Fruit fly (Drosophila melanogaster) whole organism, embryonic: ENCODE data around the gene GAPsec.

Experiments used
- ATbp ChIP-seq: fragments of 200-800 bp; sonication (Bioruptor generic); optimal IDR thresholded peaks from 2 replicates; lab custom pipeline; 2017; ENCODE audit warnings: missing biosample characterization, mild to moderate bottlenecking, missing genetic modification characterization, missing genetic modification reagents
- CG10209 ChIP-seq: fragments of 200-800 bp; sonication (Bioruptor generic); optimal IDR thresholded peaks from 3 replicates; lab custom pipeline; 2017; ENCODE audit warnings: missing biosample characterization, mild to moderate bottlenecking, missing genetic modification characterization, missing genetic modification reagents
- CG11723 ChIP-seq: fragments of 200-800 bp; sonication (Bioruptor generic); optimal IDR thresholded peaks from 2 replicates; lab custom pipeline; 2017; ENCODE audit warnings: missing biosample characterization, mild to moderate bottlenecking, missing genetic modification characterization
- CG16815 ChIP-seq: fragments of 200-800 bp; sonication (Bioruptor generic); optimal IDR thresholded peaks from 3 replicates; lab custom pipeline; 2017; ENCODE audit warnings: missing biosample characterization, mild to moderate bottlenecking, missing genetic modification characterization
- CG17361 ChIP-seq: fragments of 200-800 bp; sonication (Bioruptor generic); IDR thresholded peaks from 3 replicates; pipeline ENCODE4 v1.3.6; 2022; ENCODE audit warnings: missing biosample characterization, missing genetic modification characterization
- CG17385 ChIP-seq: fragments of 200-800 bp; sonication (Bioruptor generic); optimal IDR thresholded peaks from 3 replicates; lab custom pipeline; 2018; ENCODE audit warnings: missing biosample characterization, mild to moderate bottlenecking, missing genetic modification characterization
- CG1792 ChIP-seq: fragments of 200-800 bp; sonication (Bioruptor generic); optimal IDR thresholded peaks from 2 replicates; lab custom pipeline; 2016; ENCODE audit warnings: missing biosample characterization, missing genetic modification characterization
- CG18262 ChIP-seq: fragments of 200-800 bp; optimal IDR thresholded peaks from 3 replicates; lab custom pipeline; 2019; ENCODE audit warnings: missing biosample characterization, mild to moderate bottlenecking, missing genetic modification characterization, moderate library complexity
- CG2116 ChIP-seq: fragments of 200-800 bp; sonication (Bioruptor generic); optimal IDR thresholded peaks from 3 replicates; lab custom pipeline; 2018; ENCODE audit warnings: missing biosample characterization, mild to moderate bottlenecking, missing genetic modification characterization
- CG3726 ChIP-seq: fragments of 200-800 bp; sonication (Bioruptor generic); IDR thresholded peaks from 3 replicates; pipeline ENCODE4, ENCODE4 v1.3.6; 2022; ENCODE audit warnings: missing biosample characterization, missing genetic modification characterization
- CG43689 ChIP-seq: fragments of 200-800 bp; sonication (Bioruptor generic); IDR thresholded peaks from 2 replicates; pipeline ENCODE4 v1.3.6; 2022; ENCODE audit warnings: missing biosample characterization, missing genetic modification characterization
- CG4424 ChIP-seq: fragments of 200-800 bp; sonication (Bioruptor generic); optimal IDR thresholded peaks from 3 replicates; lab custom pipeline; 2016; ENCODE audit warnings: missing biosample characterization, missing genetic modification characterization
- CG4617 ChIP-seq: fragments of 200-800 bp; sonication (Bioruptor generic); optimal IDR thresholded peaks from 3 replicates; lab custom pipeline; 2016; ENCODE audit warnings: missing biosample characterization, missing genetic modification characterization, borderline replicate concordance
- CG4820 ChIP-seq: fragments of 200-800 bp; sonication (Bioruptor generic); optimal IDR thresholded peaks from 3 replicates; lab custom pipeline; 2016; ENCODE audit warnings: missing biosample characterization, missing genetic modification characterization
- CG6765 ChIP-seq: fragments of 200-800 bp; sonication (Bioruptor generic); optimal IDR thresholded peaks from 3 replicates; lab custom pipeline; 2017; ENCODE audit warnings: missing biosample characterization, mild to moderate bottlenecking, missing genetic modification characterization
- CG6813 ChIP-seq: fragments of 200-800 bp; sonication (Bioruptor generic); optimal IDR thresholded peaks from 2 replicates; lab custom pipeline; 2017; ENCODE audit warnings: missing biosample characterization, missing genetic modification characterization, mild to moderate bottlenecking, moderate library complexity, missing genetic modification reagents
- CG8089 ChIP-seq: fragments of 200-800 bp; sonication (Bioruptor generic); optimal IDR thresholded peaks from 3 replicates; lab custom pipeline; 2016; ENCODE audit warnings: missing biosample characterization, missing genetic modification characterization
- CG8924 ChIP-seq: fragments of 200-800 bp; optimal IDR thresholded peaks from 3 replicates; lab custom pipeline; 2019; ENCODE audit warnings: missing biosample characterization, mild to moderate bottlenecking, missing genetic modification characterization, moderate library complexity
- CG9727 ChIP-seq: fragments of 200-800 bp; sonication (Bioruptor generic); optimal IDR thresholded peaks from 3 replicates; lab custom pipeline; 2017; ENCODE audit warnings: missing biosample characterization, mild to moderate bottlenecking, missing genetic modification characterization
- D ChIP-seq, 2 experiments: fragments of 200-800 bp in 1 of 2; fragments of >200 bp in 1 of 2; sonication (Bioruptor generic) in 1 of 2; optimal IDR thresholded peaks; 2 replicates in 1 of 2; 3 replicates in 1 of 2; lab custom pipeline; 2017; ENCODE audit warnings: mild to moderate bottlenecking in 1 of 2, missing biosample characterization in 1 of 2, missing genetic modification characterization in 1 of 2, missing genetic modification reagents in 1 of 2
- D19A ChIP-seq: fragments of 200-800 bp; optimal IDR thresholded peaks from 3 replicates; lab custom pipeline; 2019; ENCODE audit warnings: missing biosample characterization, mild to moderate bottlenecking, missing genetic modification characterization, moderate library complexity
- D19B ChIP-seq: fragments of 200-800 bp; sonication (Bioruptor generic); optimal IDR thresholded peaks from 2 replicates; lab custom pipeline; 2017; ENCODE audit warnings: missing biosample characterization, mild to moderate bottlenecking, missing genetic modification characterization
- Deaf1 ChIP-seq: fragments of 200-800 bp; optimal IDR thresholded peaks from 3 replicates; lab custom pipeline; 2019; ENCODE audit warnings: missing biosample characterization, mild to moderate bottlenecking, missing genetic modification characterization, moderate library complexity
- Gsc ChIP-seq: fragments of 200-800 bp; sonication (Bioruptor generic); IDR thresholded peaks from 2 replicates; pipeline ENCODE4 v1.3.6; 2022; ENCODE audit warnings: missing biosample characterization, missing genetic modification characterization
- HHEX ChIP-seq: fragments of 200-800 bp; sonication (Bioruptor generic); optimal IDR thresholded peaks from 3 replicates; lab custom pipeline; 2017; ENCODE audit warnings: missing biosample characterization, mild to moderate bottlenecking, missing genetic modification characterization, missing genetic modification reagents
- HmgD ChIP-seq: fragments of 200-800 bp; sonication (Bioruptor generic); optimal IDR thresholded peaks from 3 replicates; lab custom pipeline; 2016; ENCODE audit warnings: missing biosample characterization, missing genetic modification characterization
- HmgZ ChIP-seq: fragments of 200-800 bp; sonication (Bioruptor generic); optimal IDR thresholded peaks from 2 replicates; lab custom pipeline; 2018; ENCODE audit warnings: missing biosample characterization, mild to moderate bottlenecking, missing genetic modification characterization
- MTF-1 ChIP-seq: fragments of 200-800 bp; sonication (Bioruptor generic); optimal IDR thresholded peaks from 2 replicates; lab custom pipeline; 2018; ENCODE audit warnings: missing biosample characterization, mild to moderate bottlenecking, missing genetic modification characterization, borderline replicate concordance
- Mes4 ChIP-seq: fragments of 200-800 bp; sonication (Bioruptor generic); optimal IDR thresholded peaks from 2 replicates; lab custom pipeline; 2016; ENCODE audit warnings: missing biosample characterization, missing genetic modification characterization
- Oli ChIP-seq: fragments of 200-800 bp; sonication (Bioruptor generic); optimal IDR thresholded peaks from 2 replicates; lab custom pipeline; 2018; ENCODE audit warnings: missing biosample characterization, mild to moderate bottlenecking, missing genetic modification characterization, moderate library complexity
- Ptx1 ChIP-seq: fragments of 200-800 bp; sonication (Bioruptor generic); IDR thresholded peaks from 2 replicates; pipeline ENCODE4 v1.3.6; 2022; ENCODE audit warnings: missing biosample characterization, missing genetic modification characterization
- Ravus ChIP-seq: fragments of 200-800 bp; sonication (Bioruptor generic); IDR thresholded peaks from 2 replicates; pipeline ENCODE4 v1.3.6; 2022; ENCODE audit warnings: missing biosample characterization, missing genetic modification characterization
- Sry-β ChIP-seq: fragments of 200-800 bp; sonication (Bioruptor generic); optimal IDR thresholded peaks from 2 replicates; lab custom pipeline; 2018; ENCODE audit warnings: missing biosample characterization, mild to moderate bottlenecking, missing genetic modification characterization, moderate library complexity
- Trl ChIP-seq, 3 experiments: fragments of >200 bp in 2 of 3; fragments of 200-800 bp in 1 of 3; sonication (Bioruptor generic) in 1 of 3; optimal IDR thresholded peaks; 2 replicates in 1 of 3; 3 replicates in 2 of 3; lab custom pipeline; 2016 to 2017; ENCODE audit warnings: missing biosample characterization in 1 of 3, missing genetic modification characterization in 1 of 3
- ab ChIP-seq: fragments of 200-800 bp; sonication (Bioruptor generic); optimal IDR thresholded peaks from 2 replicates; lab custom pipeline; 2016; ENCODE audit warnings: missing biosample characterization, missing genetic modification characterization
- bcd ChIP-seq: fragments of 200-800 bp; sonication (Bioruptor generic); optimal IDR thresholded peaks from 2 replicates; lab custom pipeline; 2017; ENCODE audit warnings: missing biosample characterization, mild to moderate bottlenecking, missing genetic modification characterization
- chm ChIP-seq: fragments of 200-800 bp; sonication (Bioruptor generic); IDR thresholded peaks from 2 replicates; pipeline ENCODE4 v1.3.6; 2022; ENCODE audit warnings: missing biosample characterization, missing genetic modification characterization
- corto ChIP-seq: fragments of 200-800 bp; sonication (Bioruptor generic); optimal IDR thresholded peaks from 2 replicates; lab custom pipeline; 2016; ENCODE audit warnings: missing biosample characterization, mild to moderate bottlenecking, missing genetic modification characterization, moderate library complexity
- fd96Cb ChIP-seq: fragments of 200-800 bp; sonication (Bioruptor generic); optimal IDR thresholded peaks from 2 replicates; lab custom pipeline; 2018; ENCODE audit warnings: missing biosample characterization, mild to moderate bottlenecking, missing genetic modification characterization, moderate library complexity
- gcm2 ChIP-seq: fragments of 200-800 bp; sonication (Bioruptor generic); optimal IDR thresholded peaks from 2 replicates; lab custom pipeline; 2016; ENCODE audit warnings: missing biosample characterization, missing genetic modification characterization
- lbe ChIP-seq: fragments of 200-800 bp; sonication (Bioruptor generic); optimal IDR thresholded peaks from 2 replicates; lab custom pipeline; 2016; ENCODE audit warnings: missing biosample characterization, mild to moderate bottlenecking, missing genetic modification characterization
- lilli ChIP-seq: fragments of 200-800 bp; sonication (Bioruptor generic); optimal IDR thresholded peaks from 3 replicates; lab custom pipeline; 2016; ENCODE audit warnings: missing biosample characterization, missing genetic modification characterization
- lola ChIP-seq, 3 experiments: fragments of >200 bp in 2 of 3; fragments of 200-800 bp in 1 of 3; sonication (Bioruptor generic) in 1 of 3; optimal IDR thresholded peaks; 2 replicates each; lab custom pipeline; 2017 to 2019; ENCODE audit warnings: missing biosample characterization in 3 of 3, missing genetic modification characterization in 3 of 3, mild to moderate bottlenecking in 1 of 3, moderate library complexity in 1 of 3
- phol ChIP-seq: fragments of 200-800 bp; sonication (Bioruptor generic); optimal IDR thresholded peaks from 3 replicates; lab custom pipeline; 2018; ENCODE audit warnings: missing biosample characterization, mild to moderate bottlenecking, missing genetic modification characterization, moderate library complexity
- prd ChIP-seq, 3 experiments: fragments of >200 bp in 2 of 3; fragments of 200-800 bp in 1 of 3; sonication (Bioruptor generic) in 1 of 3; optimal IDR thresholded peaks in 2 of 3; IDR thresholded peaks in 1 of 3; 2 replicates in 2 of 3; 3 replicates in 1 of 3; pipeline versions ENCODE4 v1.3.6 to Lab custom; 2017 to 2022; ENCODE audit warnings: missing biosample characterization in 1 of 3, missing genetic modification characterization in 1 of 3
- run ChIP-seq: fragments of 200-800 bp; sonication (Bioruptor generic); optimal IDR thresholded peaks from 3 replicates; lab custom pipeline; 2018; ENCODE audit warnings: missing biosample characterization, mild to moderate bottlenecking, missing genetic modification characterization
- sob ChIP-seq: fragments of 200-800 bp; sonication (Bioruptor generic); IDR thresholded peaks from 2 replicates; pipeline ENCODE4 v1.3.6; 2022; ENCODE audit warnings: missing biosample characterization, missing genetic modification characterization

The GAPsec gene

DNA sequence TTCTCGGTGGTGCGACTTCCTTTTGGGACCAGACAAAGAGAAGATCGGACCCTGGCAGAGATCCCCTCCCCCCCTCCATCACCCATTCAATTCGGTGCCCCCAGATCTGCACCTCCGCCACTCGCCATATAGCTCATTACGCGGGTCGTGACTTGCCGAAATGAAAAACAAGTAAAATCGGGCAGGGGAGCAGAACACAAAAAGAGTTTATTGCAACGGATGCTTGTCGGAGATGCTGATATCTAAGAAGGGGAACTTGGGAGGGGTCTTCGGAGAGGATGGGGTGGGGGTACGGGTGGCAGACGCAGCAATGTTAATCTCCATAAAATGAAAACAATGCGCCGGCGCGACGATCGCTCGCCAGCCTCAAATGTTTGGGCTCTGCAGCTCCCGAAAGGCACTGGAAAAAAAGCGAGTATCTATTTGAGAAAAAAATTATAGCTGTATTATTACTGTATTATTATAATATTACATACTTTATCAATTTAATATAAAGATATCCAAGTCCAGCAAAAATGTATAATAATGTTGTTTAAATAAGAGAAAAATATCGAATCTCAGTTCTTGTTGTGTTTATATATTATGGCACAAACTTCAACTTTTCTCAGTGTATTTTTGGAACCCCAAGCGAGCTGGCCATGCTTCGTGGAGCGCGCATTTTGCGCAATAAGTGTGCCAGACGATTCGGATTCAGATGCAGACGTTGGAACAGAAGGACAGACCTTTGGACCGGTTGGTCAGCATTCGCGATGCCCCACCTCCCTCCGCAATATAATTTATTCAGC is 44.3 kb upstream of the GAPsec start (continued):
- no peak for TF ChIP-seq Sry-β (GFP tag; lab: Kevin White, UChicago)
- TF ChIP-seq lbe (GFP tag; lab: Kevin White, UChicago): peak; percentile 87
- TF ChIP-seq CG10209 (GFP tag; lab: Kevin White, UChicago): peak; percentile 13
- peak; percentile 74 for TF ChIP-seq CG18262 (tag; lab: Kevin White, UChicago)
- peak; percentile 1 for TF ChIP-seq CG17385 (GFP tag; lab: Kevin White, UChicago)
- TF ChIP-seq D19A (tag; lab: Kevin White, UChicago): peak; percentile 45
- TF ChIP-seq CG6765 (GFP tag; lab: Kevin White, UChicago): no peak
- TF ChIP-seq CG8924 (tag; lab: Kevin White, UChicago): peak; percentile 28
- TF ChIP-seq CG16815: peak; percentile 15
- TF ChIP-seq Gsc: no peak
- no peak for TF ChIP-seq MTF-1
- no peak for TF ChIP-seq CG4617 (GFP tag; lab: Kevin White, UChicago)
- no peak for TF ChIP-seq chm (GFP tag; lab: Robert Waterston, UW)
- no peak for TF ChIP-seq run (tag; lab: Kevin White, UChicago)
- peak; percentile 16 for TF ChIP-seq bcd
- no peak for TF ChIP-seq CG8089 (GFP tag; lab: Kevin White, UChicago)
- TF ChIP-seq prd (optimal IDR thresholded peaks at IDR 0.05; lab: Kevin White, UChicago): no peak
- peak; percentile 11; the same call in 1 of the 3 replicates for TF ChIP-seq prd (GFP tag; IDR thresholded peaks at IDR 0.05; lab: Robert Waterston, UW)
- no peak for TF ChIP-seq CG3726 (GFP tag; lab: Robert Waterston, UW)
- TF ChIP-seq D19B (GFP tag; lab: Kevin White, UChicago): no peak
- no peak for TF ChIP-seq CG6813 (GFP tag; lab: Kevin White, UChicago)
- no peak for TF ChIP-seq D (optimal IDR thresholded peaks at IDR 0.05; lab: Kevin White, UChicago)
- TF ChIP-seq D (GFP tag; optimal IDR thresholded peaks at IDR 0.05; lab: Kevin White, UChicago): peak; percentile 37
- TF ChIP-seq gcm2: no peak
- peak; percentile 15 for TF ChIP-seq fd96Cb (tag; lab: Kevin White, UChicago)
- TF ChIP-seq Ptx1 (GFP tag; lab: Robert Waterston, UW): peak; percentile 55
- no peak for TF ChIP-seq HmgZ
- TF ChIP-seq CG9727 (GFP tag; lab: Kevin White, UChicago): peak; percentile 52
- TF ChIP-seq CG43689: no peak
- peak; percentile 56; the same call in 2 of the 3 replicates for TF ChIP-seq CG17361 (GFP tag; lab: Robert Waterston, UW)
- peak; percentile 22 for TF ChIP-seq ATbp (GFP tag; lab: Kevin White, UChicago)
- TF ChIP-seq phol (tag; lab: Kevin White, UChicago): peak; percentile 61
- peak; percentile 85 for TF ChIP-seq corto (GFP tag; lab: Kevin White, UChicago)
- no peak for TF ChIP-seq CG1792 (GFP tag; lab: Kevin White, UChicago)
- no peak for TF ChIP-seq Mes4 (GFP tag; lab: Kevin White, UChicago)
- peak; percentile 56 for TF ChIP-seq Oli
- TF ChIP-seq lilli (GFP tag; lab: Kevin White, UChicago): no peak
- TF ChIP-seq lola (GFP tag; optimal IDR thresholded peaks at IDR 0.05; lab: Kevin White, UChicago): peak in 1 of 3 experiments; percentile 63
- TF ChIP-seq sob (GFP tag; lab: Robert Waterston, UW): 0 out of 2 replicates have a peak, but pooled peaks have one; percentile 32
- no peak for TF ChIP-seq Trl (optimal IDR thresholded peaks at IDR 0.05; lab: Kevin White, UChicago)
- no peak for TF ChIP-seq Trl (GFP tag; optimal IDR thresholded peaks at IDR 0.05; lab: Kevin White, UChicago)
- TF ChIP-seq ab (GFP tag; lab: Kevin White, UChicago): no peak
- peak; percentile 27 for TF ChIP-seq Deaf1 (tag; lab: Kevin White, UChicago)
- TF ChIP-seq CG4820 (GFP tag; lab: Kevin White, UChicago): peak; percentile 24
- peak; percentile 11 for TF ChIP-seq CG11723 (GFP tag; lab: Kevin White, UChicago)
- TF ChIP-seq HmgD (GFP tag; lab: Kevin White, UChicago): no peak
- no peak for TF ChIP-seq HHEX (GFP tag; lab: Kevin White, UChicago)
- TF ChIP-seq CG4424: peak; percentile 41
- no peak for TF ChIP-seq CG2116 (GFP tag; lab: Kevin White, UChicago)
- TF ChIP-seq Ravus (GFP tag; lab: Robert Waterston, UW): no peak
